Fruit fly (Drosophila melanogaster) whole organism, pupa: Measurements from ENCODE around the gene CG7992.

Experiments
- CG15710 ChIP-seq: fragments of 200-800 bp; sonication (Bioruptor generic); optimal IDR thresholded peaks from 2 replicates; lab custom pipeline; 2018; ENCODE audit warnings: missing biosample characterization, mild to moderate bottlenecking, missing genetic modification characterization, moderate library complexity
- CG17806 ChIP-seq: fragments of 200-800 bp; sonication (Bioruptor generic); optimal IDR thresholded peaks from 2 replicates; lab custom pipeline; 2018; ENCODE audit warnings: missing biosample characterization, mild to moderate bottlenecking, missing genetic modification characterization, moderate library complexity
- CG8159 ChIP-seq: fragments of 200-800 bp; sonication (Bioruptor generic); optimal IDR thresholded peaks from 3 replicates; lab custom pipeline; 2018; ENCODE audit warnings: missing biosample characterization, mild to moderate bottlenecking, missing genetic modification characterization, moderate library complexity
- CG8301 ChIP-seq: fragments of 200-800 bp; sonication (Bioruptor generic); optimal IDR thresholded peaks from 2 replicates; lab custom pipeline; 2018; ENCODE audit warnings: missing biosample characterization, mild to moderate bottlenecking, missing genetic modification characterization
- EcR ChIP-seq: fragments of 200-800 bp; sonication (Bioruptor generic); optimal IDR thresholded peaks from 3 replicates; lab custom pipeline; 2019; ENCODE audit warnings: missing biosample characterization, missing genetic modification characterization, mild to moderate bottlenecking, moderate library complexity, missing genetic modification reagents
- Ets98B ChIP-seq: fragments of 200-800 bp; sonication (Bioruptor generic); IDR thresholded peaks from 2 replicates; pipeline ENCODE4 v1.3.6; 2022; ENCODE audit warnings: missing biosample characterization, missing genetic modification characterization
- Pif1B ChIP-seq: fragments of 200-800 bp; sonication (Bioruptor generic); optimal IDR thresholded peaks from 3 replicates; lab custom pipeline; 2016; ENCODE audit warnings: missing biosample characterization, missing genetic modification characterization

DNA sequence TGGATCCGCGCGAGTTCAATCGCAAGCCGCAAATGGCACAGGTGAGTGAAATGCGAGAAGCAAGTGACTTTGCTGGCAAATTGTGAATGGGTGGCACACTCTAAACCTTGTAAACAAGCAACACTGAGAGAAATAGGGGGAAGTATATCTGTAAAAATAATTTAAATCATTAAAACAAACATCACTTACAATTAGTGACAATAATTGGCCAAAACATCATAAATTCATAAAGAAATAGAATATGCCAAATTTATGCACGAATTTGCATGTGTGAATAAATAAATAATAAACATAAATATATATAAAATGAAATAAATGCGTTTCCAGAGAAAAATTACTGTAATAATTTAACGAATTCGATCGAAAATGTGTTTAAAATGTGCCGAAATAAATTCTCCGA lies 15.5 kb upstream of the CG7992 start:
- TF ChIP-seq Pif1B (no peak), CG8301 (tag; lab: Kevin White, UChicago) (peak; percentile 30), CG15710 (tag; lab: Kevin White, UChicago) (no peak), CG17806 (tag; lab: Kevin White, UChicago) (peak; percentile 33), EcR (no peak), CG8159 (tag; lab: Kevin White, UChicago) (no peak), Ets98B (peak; percentile 42)
